Fruit fly (Drosophila melanogaster) whole organism, prepupa: ENCODE data around the gene rho-6.

ENCODE experiments used
- Blimp-1 ChIP-seq: fragments of 200-800 bp; sonication (Bioruptor generic); optimal IDR thresholded peaks from 3 replicates; lab custom pipeline; 2017; ENCODE audit warnings: missing biosample characterization, missing genetic modification characterization, mild to moderate bottlenecking, moderate library complexity, missing genetic modification reagents
- CG10631 ChIP-seq: fragments of 200-800 bp; sonication (Bioruptor generic); optimal IDR thresholded peaks from 2 replicates; lab custom pipeline; 2016; ENCODE audit warnings: missing biosample characterization, missing genetic modification characterization
- CG11902 ChIP-seq: fragments of 200-800 bp; sonication (Bioruptor generic); optimal IDR thresholded peaks from 3 replicates; lab custom pipeline; 2016; ENCODE audit warnings: missing biosample characterization, missing genetic modification characterization
- CG1621 ChIP-seq: fragments of 200-800 bp; sonication (Bioruptor generic); optimal IDR thresholded peaks from 3 replicates; lab custom pipeline; 2018; ENCODE audit warnings: missing biosample characterization, mild to moderate bottlenecking, missing genetic modification characterization
- CG31627 ChIP-seq: fragments of 200-800 bp; sonication (Bioruptor generic); optimal IDR thresholded peaks from 3 replicates; lab custom pipeline; 2016; ENCODE audit warnings: missing biosample characterization, missing genetic modification characterization
- CG34406 ChIP-seq: fragments of 200-800 bp; sonication (Bioruptor generic); optimal IDR thresholded peaks from 3 replicates; lab custom pipeline; 2016; ENCODE audit warnings: missing biosample characterization, missing genetic modification characterization
- CG4318 ChIP-seq: fragments of 200-800 bp; sonication (Bioruptor generic); optimal IDR thresholded peaks from 3 replicates; lab custom pipeline; 2017; ENCODE audit warnings: missing biosample characterization, mild to moderate bottlenecking, missing genetic modification characterization
- CG6163 ChIP-seq: fragments of 200-800 bp; sonication (Bioruptor generic); IDR thresholded peaks from 3 replicates; pipeline ENCODE4 v1.3.6; 2022; ENCODE audit warnings: missing biosample characterization, missing genetic modification characterization
- CG6276 ChIP-seq: fragments of 200-800 bp; sonication (Bioruptor generic); optimal IDR thresholded peaks from 2 replicates; lab custom pipeline; 2017; ENCODE audit warnings: missing biosample characterization, mild to moderate bottlenecking, missing genetic modification characterization
- CG6854 ChIP-seq: fragments of 200-800 bp; sonication (Bioruptor generic); optimal IDR thresholded peaks from 2 replicates; lab custom pipeline; 2017; ENCODE audit warnings: missing biosample characterization, mild to moderate bottlenecking, missing genetic modification characterization
- CG7368 ChIP-seq: fragments of 200-800 bp; sonication (Bioruptor generic); optimal IDR thresholded peaks from 3 replicates; lab custom pipeline; 2016; ENCODE audit warnings: missing biosample characterization, missing genetic modification characterization
- CG8119 ChIP-seq: fragments of 200-800 bp; sonication (Bioruptor generic); IDR thresholded peaks from 3 replicates; pipeline ENCODE4 v1.3.6; 2022; ENCODE audit warnings: missing biosample characterization, missing genetic modification characterization
- Eip78C ChIP-seq: fragments of 200-800 bp; sonication (Bioruptor generic); peaks from one replicate; lab custom pipeline; 2016; ENCODE audit warnings: missing biosample characterization, missing genetic modification characterization
- Ets21C ChIP-seq: fragments of 200-800 bp; sonication (Bioruptor generic); optimal IDR thresholded peaks from 3 replicates; lab custom pipeline; 2016; ENCODE audit warnings: missing biosample characterization, missing genetic modification characterization
- Ets96B ChIP-seq: fragments of 200-800 bp; optimal IDR thresholded peaks from 2 replicates; lab custom pipeline; 2019; ENCODE audit warnings: missing biosample characterization, mild to moderate bottlenecking, missing genetic modification characterization, moderate library complexity
- Gug ChIP-seq: fragments of 200-800 bp; sonication (Bioruptor generic); IDR thresholded peaks from 2 replicates; pipeline ENCODE4 v1.3.6; 2022; ENCODE audit warnings: missing biosample characterization, missing genetic modification characterization
- Hr38 ChIP-seq: sonication (Bioruptor generic); optimal IDR thresholded peaks from 2 replicates; lab custom pipeline; 2016; ENCODE audit warnings: missing biosample characterization, missing genetic modification characterization
- Lpt ChIP-seq: fragments of 200-800 bp; sonication (Bioruptor generic); optimal IDR thresholded peaks from 3 replicates; lab custom pipeline; 2016; ENCODE audit warnings: missing biosample characterization, missing genetic modification characterization
- OdsH ChIP-seq: fragments of 200-800 bp; sonication (Bioruptor generic); optimal IDR thresholded peaks from 3 replicates; lab custom pipeline; 2016; ENCODE audit warnings: missing biosample characterization, missing genetic modification characterization
- Smox ChIP-seq: fragments of 200-800 bp; sonication (Bioruptor generic); optimal IDR thresholded peaks from 3 replicates; lab custom pipeline; 2016; ENCODE audit warnings: missing biosample characterization, missing genetic modification characterization
- Sox14 ChIP-seq: fragments of 200-800 bp; sonication (Bioruptor generic); optimal IDR thresholded peaks from 3 replicates; lab custom pipeline; 2016; ENCODE audit warnings: missing biosample characterization, missing genetic modification characterization
- Sox15 ChIP-seq: fragments of 200-800 bp; sonication (Bioruptor generic); optimal IDR thresholded peaks from 3 replicates; lab custom pipeline; 2016; ENCODE audit warnings: missing biosample characterization, missing genetic modification characterization
- dsx ChIP-seq: fragments of 200-800 bp; optimal IDR thresholded peaks from 3 replicates; lab custom pipeline; 2019; ENCODE audit warnings: missing biosample characterization, mild to moderate bottlenecking, missing genetic modification characterization, moderate library complexity; ENCODE audit not compliant: poor library complexity, severe bottlenecking
- eg ChIP-seq: fragments of 200-800 bp; sonication (Bioruptor generic); IDR thresholded peaks from 3 replicates; pipeline ENCODE4 v1.3.6; 2022; ENCODE audit warnings: missing biosample characterization, missing genetic modification characterization
- esn ChIP-seq: fragments of 200-800 bp; sonication (Bioruptor generic); optimal IDR thresholded peaks from 2 replicates; lab custom pipeline; 2016; ENCODE audit warnings: missing biosample characterization, mild to moderate bottlenecking, missing genetic modification characterization, moderate library complexity
- fd59A ChIP-seq: fragments of 200-800 bp; sonication (Bioruptor generic); optimal IDR thresholded peaks from 2 replicates; lab custom pipeline; 2017; ENCODE audit warnings: missing biosample characterization, mild to moderate bottlenecking, missing genetic modification characterization, missing genetic modification reagents
- fd85E ChIP-seq: fragments of 200-800 bp; sonication (Bioruptor generic); optimal IDR thresholded peaks from 3 replicates; lab custom pipeline; 2016; ENCODE audit warnings: missing biosample characterization, missing genetic modification characterization
- fkh ChIP-seq: fragments of 200-800 bp; sonication (Bioruptor generic); optimal IDR thresholded peaks from 3 replicates; lab custom pipeline; 2017; ENCODE audit warnings: missing biosample characterization, mild to moderate bottlenecking, missing genetic modification characterization, moderate library complexity
- lz ChIP-seq: fragments of 200-800 bp; sonication (Bioruptor generic); optimal IDR thresholded peaks from 3 replicates; lab custom pipeline; 2016; ENCODE audit warnings: missing biosample characterization, missing genetic modification characterization
- salr ChIP-seq, 2 experiments: fragments of 200-800 bp; sonication (Bioruptor generic); optimal IDR thresholded peaks; 3 replicates each; lab custom pipeline; 2016 to 2018; ENCODE audit warnings: missing biosample characterization in 2 of 2, missing genetic modification characterization in 2 of 2, mild to moderate bottlenecking in 1 of 2
- svp ChIP-seq: fragments of 200-800 bp; sonication (Bioruptor generic); peaks from one replicate; lab custom pipeline; 2016; ENCODE audit warnings: missing biosample characterization, missing genetic modification characterization
- topi ChIP-seq: fragments of 200-800 bp; sonication (Bioruptor generic); optimal IDR thresholded peaks from 3 replicates; lab custom pipeline; 2016; ENCODE audit warnings: missing biosample characterization, missing genetic modification characterization

Gene rho-6

DNA sequence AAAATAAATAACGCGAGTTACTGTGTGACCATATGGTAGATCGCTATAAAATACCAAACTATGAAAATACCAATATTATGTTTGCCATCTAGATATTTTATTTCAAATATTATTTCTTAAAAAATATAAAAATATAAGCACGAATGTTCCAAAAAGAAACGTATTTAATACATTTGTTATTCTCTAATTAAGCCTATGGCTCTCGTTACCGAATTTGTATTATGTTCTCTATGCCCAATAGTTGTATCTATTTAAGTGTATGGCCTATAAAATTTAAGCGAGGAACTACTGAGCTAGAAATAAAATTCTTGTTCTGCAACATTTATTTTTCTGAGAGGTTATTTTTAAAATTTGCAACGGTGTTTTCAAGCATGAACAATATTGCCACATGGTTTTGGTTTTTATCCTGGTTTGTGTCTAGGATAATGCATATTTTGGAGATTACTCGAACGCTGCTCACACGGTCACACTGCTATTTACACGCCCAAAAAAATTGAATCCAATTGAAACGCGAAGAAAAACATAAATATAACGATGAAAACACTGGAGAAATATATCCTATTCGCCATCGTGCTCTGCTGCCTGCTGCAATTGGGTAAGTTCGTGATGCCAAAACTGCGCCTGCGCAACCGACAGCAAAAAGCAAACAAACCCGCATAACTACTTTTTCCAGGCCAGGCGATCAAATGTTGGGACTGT, 39.5 kb upstream of the rho-6 start, which contains the start of the genes CG6583 and crok:
Gene CG6583, minus strand, starts transcription at position 51 of the 699 bp plus-strand sequence.
Gene crok, plus strand, starts transcription at position 446 of the 699 bp plus-strand sequence.
- TF ChIP-seq fkh (GFP tag; lab: Kevin White, UChicago) (peak; percentile 74), Ets96B (no peak), fd59A (no peak)
- TF ChIP-seq, all 60 proteins: peak for 1

DNA sequence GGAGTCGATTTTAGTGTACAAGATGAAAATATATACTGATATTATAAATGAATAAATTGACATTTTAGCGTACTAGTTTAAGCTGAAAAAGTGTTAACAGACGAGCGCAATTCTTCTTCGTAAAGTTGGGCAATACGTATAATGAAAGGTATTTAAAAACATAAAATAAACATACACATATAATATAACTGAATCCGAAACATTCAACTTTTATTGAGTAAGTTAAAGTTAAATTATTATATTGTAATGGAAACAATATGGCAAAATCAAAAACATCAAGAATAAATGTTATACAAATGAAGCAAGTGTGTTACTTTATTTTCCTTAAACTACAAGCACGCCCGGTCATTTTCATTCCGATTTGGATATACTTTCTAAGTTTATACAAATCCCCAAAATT, 37.0 kb upstream of the rho-6 start, which contains the start of gene CG17217:
Gene CG17217, plus strand, starts transcription at position 301 of the 400 bp plus-strand sequence.
- TF ChIP-seq CG6163 (no peak), esn (no peak), Smox (GFP tag; lab: Kevin White, UChicago) (no peak), lz (GFP tag; lab: Kevin White, UChicago) (no peak), CG11902 (GFP tag; lab: Kevin White, UChicago) (no peak), svp (GFP tag; lab: Kevin White, UChicago) (no peak), CG34406 (no peak), CG31627 (GFP tag; lab: Kevin White, UChicago) (no peak), Blimp-1 (GFP tag; lab: Kevin White, UChicago) (no peak), Sox14 (GFP tag; lab: Kevin White, UChicago) (no peak), Gug (no peak), Lpt (no peak), CG1621 (no peak)

DNA sequence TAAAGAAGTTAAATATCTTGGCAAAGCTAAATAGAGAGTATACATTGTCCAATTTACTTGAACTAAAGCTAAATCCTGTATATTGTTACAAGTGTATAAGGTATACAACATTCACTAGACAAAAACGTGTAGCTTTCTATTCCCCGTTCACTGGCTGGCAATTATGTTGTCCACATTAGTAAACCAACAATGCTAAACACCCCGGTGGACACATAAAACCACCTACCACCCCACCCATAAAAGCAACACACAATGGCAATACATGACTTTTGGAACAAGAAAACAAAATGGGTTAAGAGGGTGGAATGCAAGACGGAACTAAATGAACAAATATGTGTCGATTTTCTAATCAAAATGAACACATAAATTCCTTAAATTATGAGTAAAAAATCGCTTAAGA, 30.7 kb upstream of the rho-6 start, which contains the start of gene ZnT33D:
Gene ZnT33D, plus strand, starts transcription at position 301 of the 400 bp plus-strand sequence.
- TF ChIP-seq CG10631 (GFP tag; lab: Kevin White, UChicago) (no peak), CG6276 (GFP tag; lab: Kevin White, UChicago) (no peak), fd85E (GFP tag; lab: Kevin White, UChicago) (no peak), CG4318 (GFP tag; lab: Kevin White, UChicago) (no peak), Eip78C (GFP tag; lab: Kevin White, UChicago) (no peak), OdsH (GFP tag; lab: Kevin White, UChicago) (no peak), Sox15 (GFP tag; lab: Kevin White, UChicago) (no peak), CG7368 (GFP tag; lab: Kevin White, UChicago) (no peak)

DNA sequence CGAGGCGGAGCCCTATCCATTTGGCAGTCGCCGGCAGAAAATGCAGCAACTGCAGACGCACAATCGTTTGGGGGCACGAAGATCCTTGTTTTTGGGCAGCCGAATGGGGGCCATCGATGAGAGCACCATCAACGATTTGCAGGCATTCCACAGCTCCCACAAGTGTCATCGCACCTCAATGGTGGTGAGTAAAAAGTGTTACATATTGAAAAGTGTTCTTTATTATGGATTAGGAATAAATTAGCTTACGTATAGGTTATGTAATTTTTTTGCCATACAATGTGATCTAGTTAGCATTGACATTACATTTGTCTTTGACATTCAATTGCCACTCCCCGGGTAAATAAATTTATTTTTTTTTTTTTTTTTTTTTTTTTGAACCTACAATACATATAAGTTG, 28.3 kb upstream of the rho-6 start, which contains the start of gene CG31861:
Gene CG31861, plus strand, starts transcription at position 301 of the 400 bp plus-strand sequence.
- TF ChIP-seq eg (GFP tag; lab: Robert Waterston, UW) (no peak), Eip78C (GFP tag; lab: Kevin White, UChicago) (no peak), dsx (GFP tag; lab: Kevin White, UChicago) (no peak), Hr38 (GFP tag; lab: Kevin White, UChicago) (no peak), CG6854 (GFP tag; lab: Kevin White, UChicago) (no peak), salr (GFP tag; optimal IDR thresholded peaks at IDR 0.05; lab: Kevin White, UChicago) (no peak), CG8119 (GFP tag; lab: Robert Waterston, UW) (no peak), topi (GFP tag; lab: Kevin White, UChicago) (no peak), esn (no peak), Ets21C (no peak), svp (GFP tag; lab: Kevin White, UChicago) (no peak), fd85E (GFP tag; lab: Kevin White, UChicago) (no peak), CG31627 (GFP tag; lab: Kevin White, UChicago) (no peak)
- TF ChIP-seq, all 60 proteins: peak for 0

DNA sequence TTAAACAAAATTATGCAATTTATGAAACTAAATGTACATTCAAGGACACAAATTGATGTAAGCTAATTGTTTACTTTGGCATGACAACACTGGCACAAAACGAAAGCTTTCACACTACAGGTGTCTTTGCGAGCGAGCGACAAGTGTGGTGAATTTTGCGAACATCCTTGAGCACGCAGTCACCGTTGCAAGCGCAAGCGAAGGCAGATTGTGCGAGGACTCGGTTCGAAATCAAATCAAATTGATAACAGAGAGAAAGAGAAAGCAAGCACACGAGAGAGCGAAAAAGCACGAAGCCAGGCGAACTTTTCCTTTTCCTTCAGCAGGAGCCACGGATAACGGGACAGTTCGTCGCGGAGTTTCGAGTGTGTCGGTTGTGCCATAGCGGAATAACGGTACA, 9.2 kb upstream of the rho-6 start, which contains the start of gene CG31760:
Gene CG31760, plus strand, starts transcription at position 342 of the 400 bp plus-strand sequence.
- TF ChIP-seq CG8119 (GFP tag; lab: Robert Waterston, UW): no peak
